Fruit fly (Drosophila melanogaster) Kc167 (cell line): Measurements from ENCODE around the gene Nfs1.

ENCODE experiments used
- Myc ChIP-seq: fragments of >200 bp; optimal IDR thresholded peaks from 2 replicates; lab custom pipeline; 2017; ENCODE audit warnings: missing external identifiers
- Sin3A ChIP-seq: fragments of >200 bp; optimal IDR thresholded peaks from 2 replicates; lab custom pipeline; 2018; ENCODE audit warnings: missing external identifiers
- h ChIP-seq: fragments of >200 bp; optimal IDR thresholded peaks from 3 replicates; lab custom pipeline; 2018; ENCODE audit warnings: missing external identifiers
- insv ChIP-seq: fragments of >200 bp; optimal IDR thresholded peaks from 3 replicates; lab custom pipeline; 2018; ENCODE audit warnings: missing external identifiers
- psq ChIP-seq: fragments of >200 bp; optimal IDR thresholded peaks from 2 replicates; lab custom pipeline; 2017; ENCODE audit warnings: missing external identifiers
- ttk ChIP-seq: sonication (Bioruptor generic); optimal IDR thresholded peaks from 2 replicates; lab custom pipeline; 2017; ENCODE audit warnings: missing external identifiers

DNA sequence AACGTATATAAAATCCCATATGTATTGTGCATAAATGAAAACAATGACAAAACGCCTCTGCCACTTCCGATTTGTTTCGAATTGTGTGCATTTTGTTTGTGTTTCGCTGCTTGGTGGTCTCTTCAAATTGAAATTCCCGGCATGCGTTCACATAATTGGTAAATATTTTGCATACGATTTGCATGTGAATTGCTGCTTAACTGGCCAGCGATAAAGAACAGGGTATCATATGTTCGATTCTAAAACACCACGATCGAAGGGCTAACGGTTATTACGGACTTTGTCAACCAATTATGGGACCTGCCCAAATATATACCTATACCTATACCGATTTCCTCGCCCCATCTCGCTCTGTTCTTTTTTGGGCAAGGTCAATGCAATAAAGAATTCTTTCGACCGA lies 28.6 kb downstream of the Nfs1 start:
- no peak for TF ChIP-seq ttk (lab: Kevin White, UChicago)
- no peak for TF ChIP-seq Sin3A (lab: Kevin White, UChicago)
- no peak for TF ChIP-seq psq (lab: Kevin White, UChicago)
- TF ChIP-seq insv = no peak
- TF ChIP-seq h = no peak
- no peak for TF ChIP-seq Myc (lab: Kevin White, UChicago)
